Worm (Caenorhabditis elegans) whole organism, early embryonic: ENCODE data around the gene R13D11.3.

ENCODE experiments used
- F13C5.2 ChIP-seq: sonication (generic microtip); optimal IDR thresholded peaks from 2 replicates; lab custom pipeline; 2017; ENCODE audit warnings: mild to moderate bottlenecking, missing genetic modification characterization, inconsistent platforms, missing compliant biosample characterization
- aly-1 ChIP-seq: sonication (generic microtip); optimal IDR thresholded peaks from 2 replicates; lab custom pipeline; 2016; ENCODE audit warnings: missing genetic modification characterization, missing compliant biosample characterization
- ama-1 ChIP-seq: fragments of 150-350 bp; optimal IDR thresholded peaks from 2 replicates; lab custom pipeline; 2014
- ceh-13 ChIP-seq: fragments of 200-800 bp; sonication (Bioruptor generic); optimal IDR thresholded peaks from 2 replicates; lab custom pipeline; 2018; ENCODE audit warnings: mild to moderate bottlenecking, missing genetic modification characterization, missing compliant biosample characterization
- ets-7 ChIP-seq: sonication (generic microtip); optimal IDR thresholded peaks from 2 replicates; lab custom pipeline; 2016; ENCODE audit warnings: missing genotype, missing genetic modification characterization, missing compliant biosample characterization
- flt-1 ChIP-seq: fragments of 200-800 bp; sonication (Bioruptor generic); IDR thresholded peaks from 2 replicates; pipeline ENCODE4 v1.3.6; 2022; ENCODE audit warnings: missing genetic modification characterization, missing compliant biosample characterization
- hnd-1 ChIP-seq: sonication (generic microtip); optimal IDR thresholded peaks from 2 replicates; lab custom pipeline; 2016; ENCODE audit warnings: missing genetic modification characterization, missing compliant biosample characterization
- pes-1 ChIP-seq: fragments of 200-800 bp; sonication (Bioruptor generic); IDR thresholded peaks from 2 replicates; pipeline ENCODE4 v1.3.6; 2022; ENCODE audit warnings: missing genetic modification reagents, missing genetic modification characterization, missing compliant biosample characterization
- sea-1 ChIP-seq: fragments of 200-800 bp; sonication (Bioruptor generic); conservative IDR thresholded peaks from 2 replicates; pipeline ENCODE4 v1.3.6; 2022; ENCODE audit warnings: missing genetic modification characterization, missing compliant biosample characterization
- tbx-37 ChIP-seq: fragments of 200-800 bp; sonication (Bioruptor generic); conservative IDR thresholded peaks from 2 replicates; pipeline ENCODE4 v1.3.6; 2022; ENCODE audit warnings: missing genetic modification reagents, missing genetic modification characterization, missing compliant biosample characterization
- tra-4 ChIP-seq: sonication (generic microtip); optimal IDR thresholded peaks from 2 replicates; lab custom pipeline; 2017; ENCODE audit warnings: missing genetic modification characterization, missing compliant biosample characterization

- TF ChIP-seq ama-1 (lab: Kevin White, UChicago) (no peak), pes-1 (GFP tag; lab: Robert Waterston, UW) (no peak), ets-7 (tag; lab: Kevin White, UChicago) (no peak), tra-4 (tag; lab: Kevin White, UChicago) (no peak), hnd-1 (tag; lab: Kevin White, UChicago) (no peak), aly-1 (tag; lab: Kevin White, UChicago) (no peak), tbx-37 (no peak), flt-1 (no peak), sea-1 (no peak), ceh-13 (GFP tag; lab: Kevin White, UChicago) (no peak), F13C5.2 (tag; lab: Kevin White, UChicago) (no peak)
Observed at ce11 chrV:777285-777684, 37.5 kb upstream of the R13D11.3 start, which contains the start of gene R09E12.9.
